Fruit fly (Drosophila melanogaster): Measurements from ENCODE around the gene CG43175.

Gene CG43175

DNA sequence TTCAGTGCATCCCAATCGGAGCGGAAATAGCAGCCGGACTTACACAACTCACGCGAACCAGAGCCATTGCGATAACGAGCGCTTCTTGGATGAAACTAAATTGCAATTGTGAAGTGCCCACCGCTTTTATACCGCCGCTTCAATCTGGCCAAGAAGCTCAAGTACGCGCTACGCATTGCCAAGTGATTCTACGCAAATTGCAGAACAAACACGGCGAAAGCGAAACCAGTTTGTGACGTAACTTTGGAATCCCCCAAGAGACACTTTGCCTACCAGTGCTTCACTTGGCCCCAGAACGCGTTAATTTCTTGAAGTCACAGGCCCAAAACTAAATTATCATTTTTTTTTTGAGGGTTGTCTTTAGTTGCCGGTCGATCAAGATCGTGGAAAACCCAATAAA, 19.1 kb upstream of the CG43175 start, which contains the start of gene Edg91:
Gene Edg91, minus strand, starts transcription at position 101 of the 400 bp plus-strand sequence.
- TF ChIP-seq noc (tag; optimal IDR thresholded peaks at IDR 0.05), result no peak

dm6 chr3R:17611836-17612235, 18.7 kb upstream of the CG43175 start:
- no peak for TF ChIP-seq noc (tag; optimal IDR thresholded peaks at IDR 0.05)

dm6 chr3R:17612587-17612986, 17.9 kb upstream of the CG43175 start, which contains the start of gene CG34281:
Gene CG34281, plus strand, starts transcription at chr3R:17612887.
- TF ChIP-seq noc (tag; optimal IDR thresholded peaks at IDR 0.05), result no peak

DNA sequence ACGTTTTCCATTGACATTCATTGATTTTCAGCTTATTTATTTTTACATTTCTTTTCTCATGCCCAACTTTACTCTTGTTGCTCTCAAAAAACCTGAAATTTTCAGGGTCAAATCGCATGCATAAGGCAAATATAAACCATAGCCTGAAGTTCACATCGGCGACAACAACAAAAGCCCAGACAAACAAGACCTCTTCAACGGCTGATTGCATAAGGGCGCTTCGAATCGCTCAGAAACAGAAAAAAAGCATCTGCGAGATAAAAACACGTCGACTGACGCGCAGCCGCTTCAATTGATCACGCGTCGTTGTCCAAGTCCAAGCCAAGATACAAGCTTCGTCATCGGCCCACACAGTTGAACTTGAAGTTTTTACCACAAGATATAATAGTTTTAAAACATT, 17.0 kb upstream of the CG43175 start, which contains the start of gene CG14327:
Gene CG14327, plus strand, starts transcription at position 161 of the 400 bp plus-strand sequence.
- TF ChIP-seq noc (tag; optimal IDR thresholded peaks at IDR 0.05), result no peak

dm6 chr3R:17615076-17615475, 15.4 kb upstream of the CG43175 start:
- TF ChIP-seq noc (tag; optimal IDR thresholded peaks at IDR 0.05), result no peak

DNA sequence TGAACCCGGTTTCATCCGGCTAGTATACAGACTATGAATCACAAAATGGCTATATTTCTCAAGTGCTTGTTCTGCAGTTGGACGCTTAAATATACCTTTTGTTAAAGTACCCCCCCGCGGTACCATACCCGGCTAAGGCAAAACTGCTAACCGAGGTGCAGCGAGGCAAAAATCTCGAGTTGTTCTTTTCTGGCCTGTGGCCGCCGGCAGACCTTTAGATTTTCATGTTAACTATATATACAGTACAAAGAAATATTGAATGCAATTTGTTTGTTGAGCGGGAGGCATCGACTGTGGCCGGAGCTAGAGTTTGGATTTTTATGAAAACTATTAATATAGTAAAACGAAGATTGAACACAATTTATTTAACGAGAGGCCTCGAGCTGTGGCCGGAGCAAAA, 14.8 kb upstream of the CG43175 start:
- no peak for TF ChIP-seq noc (tag; optimal IDR thresholded peaks at IDR 0.05)

dm6 chr3R:17616541-17616940, 14.0 kb upstream of the CG43175 start:
- no peak for TF ChIP-seq noc (tag; optimal IDR thresholded peaks at IDR 0.05)

DNA sequence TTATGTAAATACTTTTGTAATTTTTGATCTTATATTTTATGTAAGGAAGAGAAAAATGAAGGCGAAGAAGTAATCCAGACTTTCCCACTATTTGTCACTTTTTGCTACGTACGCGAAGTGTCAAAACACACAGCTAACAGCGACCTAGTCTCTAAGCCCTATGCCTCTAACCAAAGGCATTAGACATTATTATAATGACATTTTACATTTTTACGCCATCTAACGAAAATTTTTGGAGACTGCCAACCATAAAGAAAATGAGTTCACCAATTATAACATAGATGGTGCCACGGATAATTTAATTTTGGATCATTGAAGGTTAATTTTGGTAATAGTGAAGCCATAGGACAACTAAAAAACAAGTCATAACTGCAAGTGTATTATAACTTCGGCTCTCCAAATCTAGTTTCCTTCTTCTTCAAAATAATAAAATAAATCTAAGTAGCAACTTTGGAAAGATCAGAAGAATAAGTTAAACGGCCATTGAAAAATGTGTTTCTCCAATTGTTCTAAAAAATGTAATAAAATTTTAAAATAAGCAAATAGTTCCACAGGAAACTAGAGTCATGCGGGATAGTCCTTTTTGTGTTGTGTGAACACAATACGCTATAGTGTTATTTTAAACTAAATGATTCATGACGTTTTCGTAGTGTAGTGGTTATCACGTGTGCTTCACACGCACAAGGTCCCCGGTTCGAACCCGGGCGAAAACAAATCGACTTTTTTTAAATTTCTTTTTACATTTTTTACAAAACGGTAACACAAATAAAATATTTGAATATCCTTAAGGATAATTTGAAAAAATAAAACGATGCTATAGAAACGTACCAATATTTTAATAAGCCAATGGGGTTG, 13.2 kb upstream of the CG43175 start:
- TF ChIP-seq noc (tag; optimal IDR thresholded peaks at IDR 0.05), result no peak

- TF ChIP-seq noc (tag; optimal IDR thresholded peaks at IDR 0.05), result no peak
These were observed 12.6 kb upstream of the CG43175 start for dm6 chr3R:17617976-17618308.

DNA sequence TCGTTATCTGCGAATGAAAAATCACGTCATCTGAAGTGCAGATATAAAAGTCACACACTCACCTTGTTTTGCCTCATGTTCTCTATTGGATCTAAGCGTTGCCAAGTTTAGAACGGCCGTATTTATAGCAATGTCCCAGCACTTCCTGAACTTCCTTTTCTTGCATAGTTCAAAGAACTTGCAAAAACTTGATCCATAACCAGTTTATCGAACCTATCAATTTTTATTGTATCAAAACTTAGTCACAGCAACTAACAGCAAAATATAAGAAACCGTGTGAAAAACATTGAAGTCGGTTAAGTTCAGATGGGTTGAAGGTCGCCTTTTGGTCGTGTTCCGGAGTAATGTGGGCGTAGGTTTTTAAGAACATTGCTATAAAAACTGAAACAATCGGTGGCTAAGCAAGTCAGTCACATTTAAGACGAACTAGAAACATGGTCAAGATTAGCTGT, 11.8 kb upstream of the CG43175 start, which contains the start of the genes CG14324 and CG14326:
Gene CG14324, minus strand, starts transcription at position 101 of the 452 bp plus-strand sequence.
Gene CG14326, plus strand, starts transcription at position 402 of the 452 bp plus-strand sequence.
- TF ChIP-seq noc (tag; optimal IDR thresholded peaks at IDR 0.05), result no peak

DNA sequence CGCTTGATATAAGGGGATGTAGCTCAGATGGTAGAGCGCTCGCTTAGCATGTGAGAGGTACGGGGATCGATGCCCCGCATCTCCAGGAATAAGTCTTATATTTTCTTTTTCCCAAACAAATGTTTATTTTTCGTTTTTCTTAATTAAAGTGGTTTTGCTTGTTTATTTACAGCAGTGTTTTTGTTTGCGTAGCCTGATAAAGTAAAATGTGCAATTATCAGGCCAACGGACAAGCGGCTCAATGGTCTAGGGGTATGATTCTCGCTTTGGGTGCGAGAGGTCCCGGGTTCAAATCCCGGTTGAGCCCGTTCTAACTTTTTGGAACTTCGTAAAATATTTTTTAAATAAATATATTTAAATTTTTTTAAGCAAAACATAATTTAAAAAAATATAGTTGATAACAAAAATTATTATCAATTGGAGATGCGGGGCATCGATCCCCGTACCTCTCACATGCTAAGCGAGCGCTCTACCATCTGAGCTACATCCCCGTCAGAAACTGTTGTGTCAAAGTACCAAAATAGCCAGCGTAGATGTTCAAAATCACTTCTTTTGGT, 10.7 kb upstream of the CG43175 start:
- TF ChIP-seq noc (tag; optimal IDR thresholded peaks at IDR 0.05), result peak; percentile 26

- TF ChIP-seq noc (tag; optimal IDR thresholded peaks at IDR 0.05), result no peak
These were observed 8.3 kb upstream of the CG43175 start, which contains the start of gene CG14323 for dm6 chr3R:17622062-17622766. Gene CG14323, minus strand, starts transcription at chr3R:17622112.

dm6 chr3R:17624549-17624948, 6.0 kb upstream of the CG43175 start:
- no peak for TF ChIP-seq noc (tag; optimal IDR thresholded peaks at IDR 0.05)

- no peak for TF ChIP-seq noc (tag; optimal IDR thresholded peaks at IDR 0.05)
These were observed 5.5 kb upstream of the CG43175 start, which contains the start of gene AttD for dm6 chr3R:17624968-17625367. Gene AttD, plus strand, starts transcription at chr3R:17625268.

DNA sequence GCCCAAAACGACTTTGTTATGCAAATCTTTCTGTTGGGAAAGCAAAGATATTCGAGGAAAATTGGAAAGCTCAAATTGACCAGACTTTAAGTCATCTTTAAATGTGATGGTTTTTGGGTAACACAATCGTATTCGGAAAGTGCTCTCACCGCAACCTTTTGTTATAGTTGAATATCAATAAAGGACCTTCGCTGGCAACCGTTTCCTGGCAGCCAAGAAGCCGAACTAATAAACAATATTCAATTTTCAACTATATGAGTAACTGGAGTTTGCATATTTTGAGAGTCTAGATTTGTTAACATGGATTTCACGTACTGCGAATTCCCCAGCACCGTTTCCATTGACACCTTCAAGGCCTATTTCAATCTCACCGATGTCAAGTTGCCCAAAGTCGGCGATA, 3.7 kb upstream of the CG43175 start, which contains the start of gene CG14325:
Gene CG14325, plus strand, starts transcription at position 301 of the 400 bp plus-strand sequence.
- TF ChIP-seq noc (tag; optimal IDR thresholded peaks at IDR 0.05), result no peak
